Worm (Caenorhabditis elegans): ENCODE data around the gene F35C11.5.

DNA sequence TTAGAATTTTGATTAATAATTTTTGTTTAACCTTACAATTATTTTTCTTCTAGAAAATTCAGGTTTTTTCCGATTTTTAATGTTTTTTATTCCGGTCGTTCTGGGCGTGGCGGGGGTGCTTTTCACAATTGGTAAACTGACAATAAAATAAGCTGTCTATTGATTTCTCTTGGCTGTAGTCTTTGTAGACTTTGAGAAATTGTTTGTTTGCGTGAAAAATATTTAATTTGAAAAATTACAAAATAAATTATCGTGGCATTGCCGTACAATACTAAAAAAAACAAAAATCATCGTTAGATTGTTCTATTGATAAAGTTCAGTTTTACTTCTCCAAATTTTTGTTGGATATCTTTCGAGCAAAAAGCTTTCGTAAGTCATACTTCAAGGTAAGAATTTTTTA, 7.1 kb upstream of the F35C11.5 start, which contains the start of gene F35C11.3:
- TF ChIP-seq med-1 (GFP tag; optimal IDR thresholded peaks at IDR 0.05; ENCODE audit: insufficient read depth) = no peak
- TF ChIP-seq flt-1 (GFP tag; IDR thresholded peaks at IDR 0.05) = no peak
- TF ChIP-seq cog-1 (tag; optimal IDR thresholded peaks at IDR 0.05) = no peak
- no peak for TF ChIP-seq klf-2 (GFP tag; conservative IDR thresholded peaks at IDR 0.05)
